Worm (Caenorhabditis elegans): ENCODE data around the gene E02A10.3.

ce11 chrV:12551638-12552478 is 27.5 kb upstream of the E02A10.3 start:
- TF ChIP-seq elt-3 (tag; optimal IDR thresholded peaks at IDR 0.05): no peak
- peak; percentile 11 for TF ChIP-seq nhr-25 (tag; optimal IDR thresholded peaks at IDR 0.05)
- TF ChIP-seq ztf-11 (tag; optimal IDR thresholded peaks at IDR 0.05): no peak
- no peak for TF ChIP-seq skn-1 (tag; optimal IDR thresholded peaks at IDR 0.05)
- TF ChIP-seq fos-1 (tag; optimal IDR thresholded peaks at IDR 0.05): no peak
